Fruit fly (Drosophila melanogaster): ENCODE data around the gene Naa40.
A peak's percentile ranks its signal among the peaks of the same experiment; 100 is the strongest.

The Naa40 gene

dm6 chr3R:29765267-29766095, 40.7 kb upstream of the Naa40 start, which contains the start of gene kay (continued):
- TF ChIP-seq kay (GFP tag; optimal IDR thresholded peaks at IDR 0.05) (peak; percentile 69), slbo (GFP tag; IDR thresholded peaks at IDR 0.05) (peak; percentile 25; the same call in 1 of the 2 replicates), Kr (GFP tag; optimal IDR thresholded peaks at IDR 0.05) (no peak), amos (GFP tag; IDR thresholded peaks at IDR 0.05; ENCODE audit: partially characterized antibody) (0 out of 2 replicates have a peak, but pooled peaks have one; percentile 10), Neu2 (GFP tag; optimal IDR thresholded peaks at IDR 0.05; ENCODE audit: borderline replicate concordance) (no peak), Nf-YB (GFP tag; optimal IDR thresholded peaks at IDR 0.05) (no peak), Med (GFP tag) (peak; percentile 38), inv (GFP tag; IDR thresholded peaks at IDR 0.05; ENCODE audit: partially characterized antibody) (no peak), sqz (GFP tag; optimal IDR thresholded peaks at IDR 0.05) (no peak), gt (GFP tag; IDR thresholded peaks at IDR 0.05) (no peak), fd3F (GFP tag; optimal IDR thresholded peaks at IDR 0.05) (no peak), cad (GFP tag; optimal IDR thresholded peaks at IDR 0.05) (peak; percentile 18), CG9876 (GFP tag; optimal IDR thresholded peaks at IDR 0.05) (no peak), CG18011 (GFP tag; optimal IDR thresholded peaks at IDR 0.05) (no peak), ATbp (GFP tag; optimal IDR thresholded peaks at IDR 0.05) (no peak), stwl (tag; optimal IDR thresholded peaks at IDR 0.05) (no peak), pan (optimal IDR thresholded peaks at IDR 0.05) (no peak), pan (GFP tag; optimal IDR thresholded peaks at IDR 0.05 in 1 of 2, IDR thresholded peaks at IDR 0.05 in 1 of 2) (peak in 1 of 2 experiments; percentile 36), Ada2b (GFP tag; IDR thresholded peaks at IDR 0.05) (no peak), NFAT (GFP tag; IDR thresholded peaks at IDR 0.05) (no peak), CG7963 (GFP tag; IDR thresholded peaks at IDR 0.05; ENCODE audit: partially characterized antibody) (no peak), CG13123 (GFP tag; optimal IDR thresholded peaks at IDR 0.05) (no peak), CG11093 (GFP tag; IDR thresholded peaks at IDR 0.05) (no peak), ro (GFP tag; IDR thresholded peaks at IDR 0.05) (no peak), Adf1 (GFP tag; IDR thresholded peaks at IDR 0.05) (peak; percentile 70), CG32772 (GFP tag; IDR thresholded peaks at IDR 0.05) (no peak), CG17829 (tag; optimal IDR thresholded peaks at IDR 0.05) (no peak), ssp (GFP tag; IDR thresholded peaks at IDR 0.05) (no peak), CG9437 (GFP tag; optimal IDR thresholded peaks at IDR 0.05) (no peak), CG18599 (GFP tag; optimal IDR thresholded peaks at IDR 0.05) (no peak), Elba2 (GFP tag; optimal IDR thresholded peaks at IDR 0.05) (no peak), CG12104 (GFP tag; optimal IDR thresholded peaks at IDR 0.05) (no peak), CG32532 (GFP tag; IDR thresholded peaks at IDR 0.05) (0 out of 2 replicates have a peak, but pooled peaks have one; percentile 18), row (GFP tag; IDR thresholded peaks at IDR 0.05) (peak; percentile 26; the same call in 1 of the 3 replicates), pb (GFP tag; optimal IDR thresholded peaks at IDR 0.05) (no peak), Oaz (GFP tag; IDR thresholded peaks at IDR 0.05) (0 out of 2 replicates have a peak, but pooled peaks have one; percentile 24), org-1 (GFP tag; optimal IDR thresholded peaks at IDR 0.05) (no peak), CG17385 (GFP tag; optimal IDR thresholded peaks at IDR 0.05) (peak; percentile 59), Dek (tag; optimal IDR thresholded peaks at IDR 0.05) (no peak), nom (GFP tag; optimal IDR thresholded peaks at IDR 0.05) (peak; percentile 13), vnd (GFP tag; IDR thresholded peaks at IDR 0.05; ENCODE audit: partially characterized antibody) (0 out of 3 replicates have a peak, but pooled peaks have one; percentile 6), D19A (tag; optimal IDR thresholded peaks at IDR 0.05) (peak; percentile 29), CG4707 (GFP tag; optimal IDR thresholded peaks at IDR 0.05) (no peak), odd (GFP tag; optimal IDR thresholded peaks at IDR 0.05) (no peak), CG12659 (GFP tag; optimal IDR thresholded peaks at IDR 0.05) (no peak), ham (GFP tag; IDR thresholded peaks at IDR 0.05) (no peak), CG10959 (GFP tag; IDR thresholded peaks at IDR 0.05) (no peak), tin (GFP tag; optimal IDR thresholded peaks at IDR 0.05) (no peak), Side (GFP tag; optimal IDR thresholded peaks at IDR 0.05) (no peak)
